Worm (Caenorhabditis elegans) whole organism, early embryonic: ENCODE measurements around the gene T19H5.4.
"Not testable (repeated sequence)": the region's sequence is repeated elsewhere in the genome, so short reads cannot be mapped to it uniquely, and the experiment has no call there.

Experiments used
- B0310.2 ChIP-seq: sonication (generic microtip); optimal IDR thresholded peaks from 2 replicates; lab custom pipeline; 2016; ENCODE audit warnings: mild to moderate bottlenecking, missing genetic modification characterization, missing compliant biosample characterization
- F13C5.2 ChIP-seq: sonication (generic microtip); optimal IDR thresholded peaks from 2 replicates; lab custom pipeline; 2017; ENCODE audit warnings: mild to moderate bottlenecking, missing genetic modification characterization, inconsistent platforms, missing compliant biosample characterization
- aly-1 ChIP-seq: sonication (generic microtip); optimal IDR thresholded peaks from 2 replicates; lab custom pipeline; 2016; ENCODE audit warnings: missing genetic modification characterization, missing compliant biosample characterization
- ama-1 ChIP-seq: fragments of 150-350 bp; optimal IDR thresholded peaks from 2 replicates; lab custom pipeline; 2014
- ceh-13 ChIP-seq: fragments of 200-800 bp; sonication (Bioruptor generic); optimal IDR thresholded peaks from 2 replicates; lab custom pipeline; 2018; ENCODE audit warnings: mild to moderate bottlenecking, missing genetic modification characterization, missing compliant biosample characterization
- ceh-36 ChIP-seq: sonication (generic microtip); optimal IDR thresholded peaks from 2 replicates; lab custom pipeline; 2016; ENCODE audit warnings: missing genetic modification characterization, inconsistent platforms, missing compliant biosample characterization
- ets-7 ChIP-seq: sonication (generic microtip); optimal IDR thresholded peaks from 2 replicates; lab custom pipeline; 2016; ENCODE audit warnings: missing genotype, missing genetic modification characterization, missing compliant biosample characterization
- flt-1 ChIP-seq: fragments of 200-800 bp; sonication (Bioruptor generic); IDR thresholded peaks from 2 replicates; pipeline ENCODE4 v1.3.6; 2022; ENCODE audit warnings: missing genetic modification characterization, missing compliant biosample characterization
- hmbx-1 ChIP-seq: sonication (generic microtip); optimal IDR thresholded peaks from 2 replicates; lab custom pipeline; 2016; ENCODE audit warnings: mild to moderate bottlenecking, missing genetic modification characterization, missing compliant biosample characterization
- hmg-4 ChIP-seq: fragments of 200-800 bp; sonication (Bioruptor generic); optimal IDR thresholded peaks from 2 replicates; lab custom pipeline; 2018; ENCODE audit warnings: mild to moderate bottlenecking, missing genetic modification characterization, missing compliant biosample characterization
- hnd-1 ChIP-seq: sonication (generic microtip); optimal IDR thresholded peaks from 2 replicates; lab custom pipeline; 2016; ENCODE audit warnings: missing genetic modification characterization, missing compliant biosample characterization
- pes-1 ChIP-seq: fragments of 200-800 bp; sonication (Bioruptor generic); IDR thresholded peaks from 2 replicates; pipeline ENCODE4 v1.3.6; 2022; ENCODE audit warnings: missing genetic modification reagents, missing genetic modification characterization, missing compliant biosample characterization
- scrt-1 ChIP-seq: fragments of 200-800 bp; sonication (Bioruptor generic); IDR thresholded peaks from 2 replicates; pipeline ENCODE4 v1.3.6; 2022; ENCODE audit warnings: missing genetic modification characterization, missing compliant biosample characterization
- sea-1 ChIP-seq: fragments of 200-800 bp; sonication (Bioruptor generic); conservative IDR thresholded peaks from 2 replicates; pipeline ENCODE4 v1.3.6; 2022; ENCODE audit warnings: missing genetic modification characterization, missing compliant biosample characterization
- tbx-11 ChIP-seq: fragments of 200-800 bp; sonication (Bioruptor generic); IDR thresholded peaks from 2 replicates; pipeline ENCODE4 v1.3.6; 2022; ENCODE audit warnings: missing genetic modification characterization, missing compliant biosample characterization
- tbx-37 ChIP-seq: fragments of 200-800 bp; sonication (Bioruptor generic); conservative IDR thresholded peaks from 2 replicates; pipeline ENCODE4 v1.3.6; 2022; ENCODE audit warnings: missing genetic modification reagents, missing genetic modification characterization, missing compliant biosample characterization
- tra-4 ChIP-seq: sonication (generic microtip); optimal IDR thresholded peaks from 2 replicates; lab custom pipeline; 2017; ENCODE audit warnings: missing genetic modification characterization, missing compliant biosample characterization

T19H5.4 gene

ce11 chrII:9461881-9462280 lies 25.3 kb downstream of the T19H5.4 start, which contains the start of gene chil-21:
chil-21 (minus strand) TSS chrII:9461981.
- TF ChIP-seq hnd-1 (tag; lab: Kevin White, UChicago); tbx-11; ceh-13 (GFP tag; lab: Kevin White, UChicago): not testable (repeated sequence)

- TF ChIP-seq tbx-11; tra-4 (tag; lab: Kevin White, UChicago); flt-1 (GFP tag; lab: Robert Waterston, UW): not testable (repeated sequence)
Measured at ce11 chrII:9459462-9459861, 27.7 kb downstream of the T19H5.4 start, which contains the start of gene R09D1.14. R09D1.14 (minus strand) TSS chrII:9459562.

- no peak for TF ChIP-seq tbx-37
- TF ChIP-seq sea-1 (GFP tag; lab: Robert Waterston, UW), result no peak
- no peak for TF ChIP-seq tbx-11
- TF ChIP-seq pes-1 (GFP tag; lab: Robert Waterston, UW), result no peak
- no peak for TF ChIP-seq F13C5.2 (tag; lab: Kevin White, UChicago)
- no peak for TF ChIP-seq scrt-1 (GFP tag; lab: Robert Waterston, UW)
- TF ChIP-seq hmbx-1 (tag; lab: Kevin White, UChicago), result no peak
- no peak for TF ChIP-seq B0310.2
- no peak for TF ChIP-seq ceh-13 (GFP tag; lab: Kevin White, UChicago)
- no peak for TF ChIP-seq ama-1 (lab: Kevin White, UChicago)
- no peak for TF ChIP-seq ceh-36 (tag; lab: Kevin White, UChicago)
- no peak for TF ChIP-seq ets-7 (tag; lab: Kevin White, UChicago)
- TF ChIP-seq tra-4 (tag; lab: Kevin White, UChicago), result no peak
Measured at ce11 chrII:9454304-9454703, 32.9 kb downstream of the T19H5.4 start, which contains the start of gene chil-19. chil-19 (minus strand) TSS chrII:9454404.

- not testable (repeated sequence) for TF ChIP-seq scrt-1 (GFP tag; lab: Robert Waterston, UW); ceh-36 (tag; lab: Kevin White, UChicago); hmg-4 (GFP tag; lab: Kevin White, UChicago)
Measured at ce11 chrII:9452172-9452571, 35.0 kb downstream of the T19H5.4 start, which contains the start of gene R09D1.12. R09D1.12 (minus strand) TSS chrII:9452272.

- TF ChIP-seq tra-4 (tag; lab: Kevin White, UChicago) (no peak), tbx-11 (no peak), flt-1 (GFP tag; lab: Robert Waterston, UW) (no peak), ama-1 (lab: Kevin White, UChicago) (no peak), ets-7 (tag; lab: Kevin White, UChicago) (no peak), scrt-1 (GFP tag; lab: Robert Waterston, UW) (no peak), B0310.2 (no peak), tbx-37 (no peak), hnd-1 (tag; lab: Kevin White, UChicago) (no peak), pes-1 (GFP tag; lab: Robert Waterston, UW) (no peak), sea-1 (GFP tag; lab: Robert Waterston, UW) (no peak), F13C5.2 (tag; lab: Kevin White, UChicago) (no peak), ceh-36 (tag; lab: Kevin White, UChicago) (no peak), hmg-4 (GFP tag; lab: Kevin White, UChicago) (no peak), aly-1 (no peak), ceh-13 (GFP tag; lab: Kevin White, UChicago) (no peak), hmbx-1 (tag; lab: Kevin White, UChicago) (no peak)
Measured at ce11 chrII:9447965-9448364, 39.2 kb downstream of the T19H5.4 start, which contains the start of gene chil-18. chil-18 (plus strand) TSS chrII:9448265.

ce11 chrII:9445368-9445767 lies 41.8 kb downstream of the T19H5.4 start, which contains the start of gene R09D1.13:
R09D1.13 (minus strand) TSS chrII:9445468.
- TF ChIP-seq F13C5.2 (tag; lab: Kevin White, UChicago) (no peak), hmg-4 (GFP tag; lab: Kevin White, UChicago) (no peak), hmbx-1 (tag; lab: Kevin White, UChicago) (no peak), hnd-1 (tag; lab: Kevin White, UChicago) (no peak), B0310.2 (no peak), ama-1 (lab: Kevin White, UChicago) (no peak), ets-7 (tag; lab: Kevin White, UChicago) (no peak), aly-1 (no peak), pes-1 (GFP tag; lab: Robert Waterston, UW) (no peak)

- no peak for TF ChIP-seq tbx-37
- no peak for TF ChIP-seq scrt-1 (GFP tag; lab: Robert Waterston, UW)
- TF ChIP-seq ets-7 (tag; lab: Kevin White, UChicago), result no peak
Measured at ce11 chrII:9443522-9443921, 43.7 kb downstream of the T19H5.4 start, which contains the start of gene chil-15. chil-15 (minus strand) TSS chrII:9443622.

ce11 chrII:9441838-9442237 lies 45.3 kb downstream of the T19H5.4 start, which contains the start of gene chil-16:
chil-16 (minus strand) TSS chrII:9441938.
- no peak for TF ChIP-seq B0310.2
- no peak for TF ChIP-seq hmg-4 (GFP tag; lab: Kevin White, UChicago)
- no peak for TF ChIP-seq tbx-11
- no peak for TF ChIP-seq sea-1 (GFP tag; lab: Robert Waterston, UW)
- no peak for TF ChIP-seq hnd-1 (tag; lab: Kevin White, UChicago)
- no peak for TF ChIP-seq ets-7 (tag; lab: Kevin White, UChicago)
- TF ChIP-seq F13C5.2 (tag; lab: Kevin White, UChicago), result no peak
